Fruit fly (Drosophila melanogaster) whole organism, wandering third instar larva: ENCODE measurements around the gene CG13455.

ENCODE experiments used
- Abd-B ChIP-seq: fragments of >200 bp; optimal IDR thresholded peaks from 2 replicates; lab custom pipeline; 2017; ENCODE audit warnings: missing biosample characterization, missing genetic modification characterization
- CG32264 ChIP-seq: fragments of 200-800 bp; sonication (Bioruptor generic); optimal IDR thresholded peaks from 2 replicates; lab custom pipeline; 2016; ENCODE audit warnings: missing biosample characterization, missing genetic modification characterization
- CG9705 ChIP-seq: fragments of 200-800 bp; sonication (Bioruptor generic); optimal IDR thresholded peaks from 2 replicates; lab custom pipeline; 2018; ENCODE audit warnings: missing biosample characterization, mild to moderate bottlenecking, missing genetic modification characterization
- CrebA ChIP-seq: fragments of 200-800 bp; sonication (Bioruptor generic); optimal IDR thresholded peaks from 2 replicates; lab custom pipeline; 2016; ENCODE audit warnings: missing biosample characterization, mild to moderate bottlenecking, missing genetic modification characterization, borderline replicate concordance
- Dif ChIP-seq: fragments of 200-275, 200-300 bp; sonication (Bioruptor generic); optimal IDR thresholded peaks from 2 replicates; lab custom pipeline; 2018; ENCODE audit warnings: missing biosample characterization, missing genetic modification characterization; ENCODE audit not compliant: partially characterized antibody
- GATAd ChIP-seq: sonication (Bioruptor generic); optimal IDR thresholded peaks from 2 replicates; lab custom pipeline; 2016; ENCODE audit warnings: missing biosample characterization, missing genetic modification characterization
- HLH106 ChIP-seq: fragments of 200-800 bp; optimal IDR thresholded peaks from 3 replicates; lab custom pipeline; 2019; ENCODE audit warnings: missing biosample characterization, mild to moderate bottlenecking, missing genetic modification characterization, moderate library complexity
- Hr83 ChIP-seq: fragments of 200-300 bp; sonication (Bioruptor generic); optimal IDR thresholded peaks from 2 replicates; lab custom pipeline; 2016; ENCODE audit warnings: missing biosample characterization, mild to moderate bottlenecking, missing genetic modification characterization, moderate library complexity; ENCODE audit not compliant: poor library complexity, severe bottlenecking
- Jra ChIP-seq: sonication (Bioruptor generic); optimal IDR thresholded peaks from 2 replicates; lab custom pipeline; 2016; ENCODE audit warnings: missing biosample characterization, missing genetic modification characterization
- Mio ChIP-seq: sonication (Bioruptor generic); optimal IDR thresholded peaks from 2 replicates; lab custom pipeline; 2016; ENCODE audit warnings: missing biosample characterization, missing genetic modification characterization
- Myc ChIP-seq: fragments of >200 bp; optimal IDR thresholded peaks from 2 replicates; lab custom pipeline; 2017
- OdsH ChIP-seq: fragments of 200-800 bp; sonication (Bioruptor generic); optimal IDR thresholded peaks from 2 replicates; lab custom pipeline; 2016; ENCODE audit warnings: missing biosample characterization, mild to moderate bottlenecking, missing genetic modification characterization
- Rel ChIP-seq, 2 experiments: fragments of 200-800 bp; sonication (Bioruptor generic) in 1 of 2; optimal IDR thresholded peaks; 2 replicates in 1 of 2; 3 replicates in 1 of 2; lab custom pipeline; 2016 to 2019; ENCODE audit warnings: mild to moderate bottlenecking in 2 of 2, missing biosample characterization in 2 of 2, missing genetic modification characterization in 2 of 2, moderate library complexity in 1 of 2
- Sp1 ChIP-seq: fragments of 200-800 bp; sonication (Bioruptor generic); optimal IDR thresholded peaks from 3 replicates; lab custom pipeline; 2019; ENCODE audit warnings: missing biosample characterization, mild to moderate bottlenecking, missing genetic modification characterization, moderate library complexity
- Vsx2 ChIP-seq: fragments of 200-300, 225-300 bp; sonication (Bioruptor generic); optimal IDR thresholded peaks from 2 replicates; lab custom pipeline; 2018; ENCODE audit warnings: missing biosample characterization, missing genetic modification characterization; ENCODE audit not compliant: partially characterized antibody
- br ChIP-seq: fragments of 200-800 bp; sonication (Bioruptor generic); optimal IDR thresholded peaks from 2 replicates; lab custom pipeline; 2016; ENCODE audit warnings: missing biosample characterization, missing genetic modification characterization
- brk ChIP-seq: fragments of 200-800 bp; sonication (Bioruptor generic); optimal IDR thresholded peaks from 2 replicates; lab custom pipeline; 2016; ENCODE audit warnings: missing biosample characterization, mild to moderate bottlenecking, missing genetic modification characterization
- dl ChIP-seq, 2 experiments: fragments of 175-275, 200-275 bp in 1 of 2; fragments of 200-275 bp in 1 of 2; sonication (Bioruptor generic); optimal IDR thresholded peaks; lab custom pipeline; 2018; ENCODE audit warnings: mild to moderate bottlenecking in 2 of 2, missing biosample characterization in 2 of 2, missing genetic modification characterization in 2 of 2, moderate library complexity in 2 of 2; ENCODE audit not compliant: partially characterized antibody in 2 of 2, insufficient read depth in 1 of 2
- dsf ChIP-seq: sonication (Bioruptor generic); optimal IDR thresholded peaks from 2 replicates; lab custom pipeline; 2016; ENCODE audit warnings: missing biosample characterization, missing genetic modification characterization, borderline replicate concordance
- ey ChIP-seq: fragments of 200-800 bp; sonication (Bioruptor generic); optimal IDR thresholded peaks from 2 replicates; lab custom pipeline; 2016; ENCODE audit warnings: missing biosample characterization, missing genetic modification characterization
- h ChIP-seq: fragments of 200-800 bp; sonication (Bioruptor generic); optimal IDR thresholded peaks from 3 replicates; lab custom pipeline; 2016; ENCODE audit warnings: missing biosample characterization, mild to moderate bottlenecking, missing genetic modification characterization
- jim ChIP-seq: fragments of 175-275, 200-325 bp; sonication (Bioruptor generic); optimal IDR thresholded peaks from 2 replicates; lab custom pipeline; 2016; ENCODE audit warnings: missing biosample characterization, mild to moderate bottlenecking, missing genetic modification characterization
- lola ChIP-seq: fragments of >200 bp; optimal IDR thresholded peaks from 2 replicates; lab custom pipeline; 2017; ENCODE audit warnings: missing biosample characterization, missing genetic modification characterization
- pan ChIP-seq: fragments of >200 bp; optimal IDR thresholded peaks from 2 replicates; lab custom pipeline; 2017
- rgr ChIP-seq: fragments of 200-800 bp; sonication (Bioruptor generic); optimal IDR thresholded peaks from 3 replicates; lab custom pipeline; 2016; ENCODE audit warnings: missing biosample characterization, mild to moderate bottlenecking, missing genetic modification characterization
- sage ChIP-seq: fragments of 200-800 bp; sonication (Bioruptor generic); optimal IDR thresholded peaks from 2 replicates; lab custom pipeline; 2016; ENCODE audit warnings: missing biosample characterization, mild to moderate bottlenecking, missing genetic modification characterization
- sv ChIP-seq: fragments of 200-800 bp; sonication (Bioruptor generic); optimal IDR thresholded peaks from 3 replicates; lab custom pipeline; 2016; ENCODE audit warnings: missing biosample characterization, missing genetic modification characterization
- usp ChIP-seq: fragments of >200 bp; optimal IDR thresholded peaks from 2 replicates; lab custom pipeline; 2017; ENCODE audit warnings: missing biosample characterization, missing genetic modification characterization
- woc ChIP-seq: sonication (Bioruptor generic); optimal IDR thresholded peaks from 2 replicates; lab custom pipeline; 2016; ENCODE audit warnings: missing biosample characterization, mild to moderate bottlenecking, missing genetic modification characterization

Gene CG13455

DNA sequence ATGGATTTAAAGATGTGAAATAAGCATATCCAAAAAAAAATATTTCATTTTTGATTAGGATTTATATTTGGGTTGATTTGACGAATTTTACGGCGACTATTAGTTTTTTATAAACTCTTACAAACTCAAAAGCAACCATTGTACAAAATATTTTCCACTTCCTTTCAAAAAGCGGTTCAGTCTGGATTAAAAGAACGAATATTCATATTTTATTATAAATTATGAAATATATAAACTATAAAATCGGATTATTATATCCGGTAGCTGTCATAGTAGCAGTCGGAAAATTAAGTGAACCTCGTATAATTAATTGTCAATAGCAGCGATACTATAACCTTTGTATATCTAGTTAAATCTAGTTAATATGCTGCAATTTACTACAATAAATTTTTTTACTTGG lies 925 bp upstream of the CG13455 start, which contains the start of gene CG12355:
Gene CG12355, minus strand, starts transcription at position 101 of the 400 bp plus-strand sequence.
- no peak for TF ChIP-seq sv (GFP tag; lab: Kevin White, UChicago)
- TF ChIP-seq dsf (GFP tag; lab: Kevin White, UChicago) = no peak
- TF ChIP-seq pan (lab: Kevin White, UChicago) = no peak
- TF ChIP-seq GATAd (GFP tag; lab: Kevin White, UChicago) = no peak
- no peak for TF ChIP-seq Vsx2 (GFP tag; lab: Kevin White, UChicago)
- TF ChIP-seq h = no peak
- TF ChIP-seq jim (GFP tag; lab: Kevin White, UChicago) = no peak
- no peak for TF ChIP-seq Abd-B (GFP tag; lab: Kevin White, UChicago)
- no peak for TF ChIP-seq CG32264 (GFP tag; lab: Kevin White, UChicago)
- TF ChIP-seq sage = no peak
- no peak for TF ChIP-seq Sp1 (GFP tag; lab: Kevin White, UChicago)
- no peak for TF ChIP-seq Myc (lab: Kevin White, UChicago)
- TF ChIP-seq CrebA (GFP tag; lab: Kevin White, UChicago) = no peak
- TF ChIP-seq dl (GFP tag; optimal IDR thresholded peaks at IDR 0.05; lab: Kevin White, UChicago; ENCODE audit: insufficient read depth in 1 of 2, partially characterized antibody in 2 of 2) = no peak
- TF ChIP-seq Mio (GFP tag; lab: Kevin White, UChicago) = no peak
- TF ChIP-seq CG9705 (GFP tag; lab: Kevin White, UChicago) = no peak
- TF ChIP-seq, all 38 proteins: peak for 0

DNA sequence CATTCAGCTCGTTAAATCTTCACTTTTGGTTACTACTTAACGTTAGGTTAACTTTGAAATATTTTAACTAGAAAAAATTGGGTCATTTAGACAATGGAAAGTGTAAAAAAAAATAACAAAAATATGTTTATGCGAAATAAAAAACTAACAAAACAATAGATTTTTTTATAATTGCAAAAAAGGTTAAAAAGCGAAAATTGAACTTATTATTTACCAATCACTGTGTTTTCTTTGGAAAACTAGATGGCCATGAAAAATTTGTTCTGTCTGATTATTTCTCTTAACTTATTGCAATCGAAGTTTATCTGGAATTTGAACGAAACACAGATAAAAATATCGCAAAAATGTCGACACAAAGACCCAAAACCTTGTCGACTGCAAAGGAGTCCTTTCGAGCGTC lies 1.5 kb downstream of the CG13455 start, which contains the start of gene CG7276:
Gene CG7276, plus strand, starts transcription at position 301 of the 400 bp plus-strand sequence.
- TF ChIP-seq sage (no peak), OdsH (GFP tag; lab: Kevin White, UChicago) (no peak), jim (GFP tag; lab: Kevin White, UChicago) (no peak), Vsx2 (GFP tag; lab: Kevin White, UChicago) (no peak), dl (GFP tag; optimal IDR thresholded peaks at IDR 0.05; lab: Kevin White, UChicago; ENCODE audit: insufficient read depth in 1 of 2, partially characterized antibody in 2 of 2) (no peak), woc (GFP tag; lab: Kevin White, UChicago) (no peak), HLH106 (tag; lab: Kevin White, UChicago) (no peak), Abd-B (GFP tag; lab: Kevin White, UChicago) (no peak), CG9705 (GFP tag; lab: Kevin White, UChicago) (no peak), Jra (GFP tag; lab: Kevin White, UChicago) (no peak)

DNA sequence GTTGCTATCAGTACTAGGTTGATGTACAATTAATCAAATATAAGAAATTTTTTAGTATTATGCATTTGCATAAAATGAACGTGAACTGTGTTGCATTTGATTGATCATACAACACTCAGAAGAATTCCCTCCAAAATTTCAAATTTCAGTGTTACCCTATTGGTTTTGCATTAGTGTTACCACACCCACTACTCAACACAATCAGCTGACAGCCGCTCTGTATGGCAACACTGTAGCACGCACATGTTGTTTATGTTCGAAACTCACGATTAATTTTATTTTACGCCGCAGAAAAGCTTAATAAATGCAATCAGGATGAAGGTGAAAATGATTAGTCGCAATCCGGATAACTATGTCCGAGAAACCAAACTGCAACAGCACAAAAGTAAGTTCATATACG lies 2.4 kb downstream of the CG13455 start, which contains the start of gene CG7275:
Gene CG7275, plus strand, starts transcription at position 215 of the 400 bp plus-strand sequence.
- peak; percentile 44 for TF ChIP-seq rgr (GFP tag; lab: Kevin White, UChicago)
- no peak for TF ChIP-seq ey (GFP tag; lab: Kevin White, UChicago)
- TF ChIP-seq Myc (lab: Kevin White, UChicago) = peak; percentile 28
- peak; percentile 22 for TF ChIP-seq brk (GFP tag; lab: Kevin White, UChicago)

DNA sequence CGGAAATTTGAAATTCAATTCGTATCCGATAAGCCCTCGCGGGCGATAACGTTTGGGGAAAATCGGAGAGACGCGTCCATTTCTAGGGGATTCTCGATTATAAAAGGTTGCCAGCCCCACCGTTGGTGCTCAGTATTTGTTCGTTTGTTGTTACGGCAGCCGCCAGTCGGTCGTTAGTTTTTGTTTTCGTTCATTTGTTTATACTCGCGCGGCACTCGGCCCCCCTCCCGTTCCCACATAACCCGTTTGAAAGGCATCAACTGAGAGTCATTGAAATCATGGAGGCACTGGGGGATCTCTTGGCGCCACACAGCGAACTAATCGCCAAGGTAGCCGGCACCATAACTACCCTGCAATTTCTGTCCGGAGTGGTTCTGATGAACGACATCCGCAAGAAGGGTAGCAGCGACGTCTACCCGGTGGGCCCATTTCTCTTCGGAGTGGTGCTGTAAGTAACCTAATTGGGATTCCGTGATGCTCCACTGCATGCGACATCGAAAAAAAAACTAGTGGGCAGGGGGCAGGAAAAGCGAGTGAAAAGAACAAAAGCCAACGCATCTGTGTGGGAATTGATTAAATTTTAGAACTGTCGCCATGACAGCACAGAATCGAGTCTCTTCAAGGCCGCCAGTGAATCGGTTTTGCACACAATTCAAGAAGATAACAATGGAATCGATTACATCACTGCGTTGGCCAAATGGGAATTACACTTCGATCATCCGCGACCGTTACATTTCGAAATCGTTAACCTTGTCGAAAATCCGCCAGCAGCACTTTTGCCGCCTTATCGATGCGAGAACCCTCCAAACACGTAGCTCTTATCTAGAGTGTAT lies 4.7 kb downstream of the CG13455 start, which contains the start of gene CG7272:
Gene CG7272, plus strand, starts transcription at position 126 of the 833 bp plus-strand sequence.
- TF ChIP-seq CG32264 (GFP tag; lab: Kevin White, UChicago) = no peak
- TF ChIP-seq Rel (GFP tag; optimal IDR thresholded peaks at IDR 0.05; lab: Kevin White, UChicago) = no peak
- peak; percentile 96 for TF ChIP-seq Rel (tag; optimal IDR thresholded peaks at IDR 0.05; lab: Kevin White, UChicago)
- peak; percentile 42 for TF ChIP-seq br (GFP tag; lab: Kevin White, UChicago)
- TF ChIP-seq CG9705 (GFP tag; lab: Kevin White, UChicago) = no peak
- peak; percentile 51 for TF ChIP-seq h
- peak; percentile 64 for TF ChIP-seq Dif
- TF ChIP-seq rgr (GFP tag; lab: Kevin White, UChicago) = peak; percentile 61
- no peak for TF ChIP-seq usp (GFP tag; lab: Kevin White, UChicago)
- peak; percentile 29 for TF ChIP-seq woc (GFP tag; lab: Kevin White, UChicago)
- peak; percentile 86 for TF ChIP-seq jim (GFP tag; lab: Kevin White, UChicago)
- TF ChIP-seq lola (GFP tag; lab: Kevin White, UChicago) = no peak
- no peak for TF ChIP-seq Jra (GFP tag; lab: Kevin White, UChicago)
- peak; percentile 13 for TF ChIP-seq Sp1 (GFP tag; lab: Kevin White, UChicago)
- TF ChIP-seq Hr83 = peak; percentile 30
- TF ChIP-seq GATAd (GFP tag; lab: Kevin White, UChicago) = no peak
